Fruit fly (Drosophila melanogaster): ENCODE measurements around the gene CG7557.
A peak's percentile ranks its signal among the peaks of the same experiment; 100 is the strongest.

DNA sequence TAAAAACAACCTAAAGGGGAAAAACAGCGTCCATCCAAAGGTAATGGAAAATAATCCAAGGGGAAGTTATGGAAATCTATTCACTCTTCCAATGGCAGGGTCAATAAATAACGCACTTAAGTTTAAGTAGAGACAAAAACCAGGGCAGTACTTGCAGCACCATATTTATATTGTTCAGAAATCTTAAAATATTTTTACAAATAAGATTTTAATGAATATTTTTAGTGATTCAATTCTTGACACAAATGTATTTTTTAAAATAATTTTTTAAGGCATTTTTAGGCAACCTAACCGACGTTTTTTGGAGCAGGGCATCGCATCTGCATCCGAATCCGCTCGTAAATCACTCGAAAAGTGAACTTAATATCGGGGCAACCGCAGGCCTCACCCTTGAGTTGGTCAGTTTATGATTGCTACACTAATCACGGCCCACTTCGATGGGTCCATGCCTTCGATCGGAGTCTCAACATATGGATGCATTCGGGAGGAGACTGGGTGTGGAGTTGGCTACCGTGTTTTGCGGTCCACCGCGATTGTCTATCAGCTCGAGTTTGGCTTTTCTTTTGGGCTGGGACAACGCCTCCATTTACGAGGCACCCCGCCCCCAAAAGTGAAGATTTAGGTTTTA is 37.6 kb upstream of the CG7557 start:
- no peak for TF ChIP-seq CG10348 (GFP tag; IDR thresholded peaks at IDR 0.05)
- TF ChIP-seq fd96Ca (GFP tag; IDR thresholded peaks at IDR 0.05) = no peak
- no peak for TF ChIP-seq gl (tag; optimal IDR thresholded peaks at IDR 0.05)
- no peak for TF ChIP-seq CG14655 (GFP tag; optimal IDR thresholded peaks at IDR 0.05)
- no peak for TF ChIP-seq CG12605 (GFP tag; IDR thresholded peaks at IDR 0.05)
- no peak for TF ChIP-seq EcR (GFP tag; optimal IDR thresholded peaks at IDR 0.05)
- TF ChIP-seq D1 (tag; optimal IDR thresholded peaks at IDR 0.05) = no peak
- peak; percentile 12 for TF ChIP-seq Pif1A (GFP tag; optimal IDR thresholded peaks at IDR 0.05)
- no peak for TF ChIP-seq Ets98B (GFP tag; IDR thresholded peaks at IDR 0.05)
- TF ChIP-seq CG9948 (tag; optimal IDR thresholded peaks at IDR 0.05) = peak; percentile 41
- no peak for TF ChIP-seq CG17806 (tag; optimal IDR thresholded peaks at IDR 0.05)
